Worm (Caenorhabditis elegans): ENCODE data around the gene Y48A6C.8.

Y48A6C.8 gene

ce11 chrIII:11095687-11096086 is 31.7 kb downstream of the Y48A6C.8 start:
- TF ChIP-seq B0310.2 (tag; optimal IDR thresholded peaks at IDR 0.05) (no peak), F13C5.2 (tag; optimal IDR thresholded peaks at IDR 0.05) (no peak), ceh-13 (GFP tag; optimal IDR thresholded peaks at IDR 0.05) (no peak), aly-1 (tag; optimal IDR thresholded peaks at IDR 0.05) (no peak), tra-4 (tag; optimal IDR thresholded peaks at IDR 0.05) (no peak), hmg-4 (GFP tag; optimal IDR thresholded peaks at IDR 0.05) (no peak)

ce11 chrIII:11093489-11093888 is 33.9 kb downstream of the Y48A6C.8 start:
- TF ChIP-seq pes-1 (GFP tag; IDR thresholded peaks at IDR 0.05), result peak; percentile 69
- TF ChIP-seq ceh-36 (tag; optimal IDR thresholded peaks at IDR 0.05), result no peak

- TF ChIP-seq tbx-37 (GFP tag; conservative IDR thresholded peaks at IDR 0.05), result no peak
- no peak for TF ChIP-seq tbx-11 (GFP tag; IDR thresholded peaks at IDR 0.05)
- peak; percentile 56 for TF ChIP-seq ceh-13 (GFP tag; optimal IDR thresholded peaks at IDR 0.05)
- peak; percentile 65 for TF ChIP-seq ets-7 (tag; optimal IDR thresholded peaks at IDR 0.05)
- no peak for TF ChIP-seq hmg-4 (GFP tag; optimal IDR thresholded peaks at IDR 0.05)
- no peak for TF ChIP-seq ceh-36 (tag; optimal IDR thresholded peaks at IDR 0.05)
- no peak for TF ChIP-seq F13C5.2 (tag; optimal IDR thresholded peaks at IDR 0.05)
- TF ChIP-seq tra-4 (tag; optimal IDR thresholded peaks at IDR 0.05), result no peak
- no peak for TF ChIP-seq scrt-1 (GFP tag; IDR thresholded peaks at IDR 0.05)
- TF ChIP-seq flt-1 (GFP tag; IDR thresholded peaks at IDR 0.05), result no peak
- TF ChIP-seq hmbx-1 (tag; optimal IDR thresholded peaks at IDR 0.05), result no peak
- no peak for TF ChIP-seq sea-1 (GFP tag; conservative IDR thresholded peaks at IDR 0.05)
- TF ChIP-seq hnd-1 (tag; optimal IDR thresholded peaks at IDR 0.05), result peak; percentile 4
- TF ChIP-seq aly-1 (tag; optimal IDR thresholded peaks at IDR 0.05), result no peak
- no peak for TF ChIP-seq ama-1 (optimal IDR thresholded peaks at IDR 0.05)
- TF ChIP-seq pes-1 (GFP tag; IDR thresholded peaks at IDR 0.05), result peak; percentile 62; the same call in 1 of the 2 replicates
- TF ChIP-seq B0310.2 (tag; optimal IDR thresholded peaks at IDR 0.05), result no peak
Observed at ce11 chrIII:11091651-11092278, 35.7 kb downstream of the Y48A6C.8 start.

- no peak for TF ChIP-seq hmg-4 (GFP tag; optimal IDR thresholded peaks at IDR 0.05)
- TF ChIP-seq ama-1 (optimal IDR thresholded peaks at IDR 0.05), result peak; percentile 46
- no peak for TF ChIP-seq ets-7 (tag; optimal IDR thresholded peaks at IDR 0.05)
- TF ChIP-seq tra-4 (tag; optimal IDR thresholded peaks at IDR 0.05), result no peak
- TF ChIP-seq ceh-13 (GFP tag; optimal IDR thresholded peaks at IDR 0.05), result no peak
- TF ChIP-seq tbx-37 (GFP tag; conservative IDR thresholded peaks at IDR 0.05), result no peak
Observed at ce11 chrIII:11090870-11091386, 36.5 kb downstream of the Y48A6C.8 start.

ce11 chrIII:11090112-11090648 is 37.2 kb downstream of the Y48A6C.8 start:
- 0 out of 2 replicates have a peak, but pooled peaks have one; percentile 38 for TF ChIP-seq pes-1 (GFP tag; IDR thresholded peaks at IDR 0.05)
- peak; percentile 84 for TF ChIP-seq ama-1 (optimal IDR thresholded peaks at IDR 0.05)
- no peak for TF ChIP-seq B0310.2 (tag; optimal IDR thresholded peaks at IDR 0.05)
- peak; percentile 33 for TF ChIP-seq F13C5.2 (tag; optimal IDR thresholded peaks at IDR 0.05)

ce11 chrIII:11088187-11088586 is 39.2 kb downstream of the Y48A6C.8 start, which contains the start of gene W09D6.5:
W09D6.5 (plus strand) TSS chrIII:11088487.
- no peak for TF ChIP-seq tra-4 (tag; optimal IDR thresholded peaks at IDR 0.05)
- TF ChIP-seq B0310.2 (tag; optimal IDR thresholded peaks at IDR 0.05), result no peak
- no peak for TF ChIP-seq F13C5.2 (tag; optimal IDR thresholded peaks at IDR 0.05)
- no peak for TF ChIP-seq tbx-11 (GFP tag; IDR thresholded peaks at IDR 0.05)
- no peak for TF ChIP-seq hmg-4 (GFP tag; optimal IDR thresholded peaks at IDR 0.05)
- TF ChIP-seq aly-1 (tag; optimal IDR thresholded peaks at IDR 0.05), result no peak
- TF ChIP-seq scrt-1 (GFP tag; IDR thresholded peaks at IDR 0.05), result no peak
- no peak for TF ChIP-seq ceh-13 (GFP tag; optimal IDR thresholded peaks at IDR 0.05)
- TF ChIP-seq ceh-36 (tag; optimal IDR thresholded peaks at IDR 0.05), result no peak
- no peak for TF ChIP-seq sea-1 (GFP tag; conservative IDR thresholded peaks at IDR 0.05)
- no peak for TF ChIP-seq hnd-1 (tag; optimal IDR thresholded peaks at IDR 0.05)

- no peak for TF ChIP-seq hnd-1 (tag; optimal IDR thresholded peaks at IDR 0.05)
- no peak for TF ChIP-seq tra-4 (tag; optimal IDR thresholded peaks at IDR 0.05)
- TF ChIP-seq flt-1 (GFP tag; IDR thresholded peaks at IDR 0.05), result no peak
- TF ChIP-seq sea-1 (GFP tag; conservative IDR thresholded peaks at IDR 0.05), result no peak
- TF ChIP-seq ceh-13 (GFP tag; optimal IDR thresholded peaks at IDR 0.05), result no peak
- TF ChIP-seq B0310.2 (tag; optimal IDR thresholded peaks at IDR 0.05), result no peak
- no peak for TF ChIP-seq hmbx-1 (tag; optimal IDR thresholded peaks at IDR 0.05)
- no peak for TF ChIP-seq pes-1 (GFP tag; IDR thresholded peaks at IDR 0.05)
- no peak for TF ChIP-seq aly-1 (tag; optimal IDR thresholded peaks at IDR 0.05)
Observed at ce11 chrIII:11087442-11087841, 40.0 kb downstream of the Y48A6C.8 start.

- TF ChIP-seq tbx-11 (GFP tag; IDR thresholded peaks at IDR 0.05) (no peak), flt-1 (GFP tag; IDR thresholded peaks at IDR 0.05) (no peak), ceh-36 (tag; optimal IDR thresholded peaks at IDR 0.05) (no peak), pes-1 (GFP tag; IDR thresholded peaks at IDR 0.05) (no peak), tra-4 (tag; optimal IDR thresholded peaks at IDR 0.05) (no peak), F13C5.2 (tag; optimal IDR thresholded peaks at IDR 0.05) (no peak), hmg-4 (GFP tag; optimal IDR thresholded peaks at IDR 0.05) (no peak), ets-7 (tag; optimal IDR thresholded peaks at IDR 0.05) (no peak), tbx-37 (GFP tag; conservative IDR thresholded peaks at IDR 0.05) (no peak), hnd-1 (tag; optimal IDR thresholded peaks at IDR 0.05) (no peak), scrt-1 (GFP tag; IDR thresholded peaks at IDR 0.05) (no peak), aly-1 (tag; optimal IDR thresholded peaks at IDR 0.05) (no peak), hmbx-1 (tag; optimal IDR thresholded peaks at IDR 0.05) (no peak), ceh-13 (GFP tag; optimal IDR thresholded peaks at IDR 0.05) (no peak), B0310.2 (tag; optimal IDR thresholded peaks at IDR 0.05) (no peak), sea-1 (GFP tag; conservative IDR thresholded peaks at IDR 0.05) (no peak), ama-1 (optimal IDR thresholded peaks at IDR 0.05) (no peak)
Observed at ce11 chrIII:11083993-11084392, 43.4 kb downstream of the Y48A6C.8 start.
